Fruit fly (Drosophila melanogaster) whole organism, prepupa: ENCODE results near the gene Pdh.

ENCODE experiments used
- CG10631 ChIP-seq: fragments of 200-800 bp; sonication (Bioruptor generic); optimal IDR thresholded peaks from 2 replicates; lab custom pipeline; 2016; ENCODE audit warnings: missing biosample characterization, missing genetic modification characterization
- CG10669 ChIP-seq: fragments of 200-800 bp; sonication (Bioruptor generic); optimal IDR thresholded peaks from 3 replicates; lab custom pipeline; 2018; ENCODE audit warnings: missing biosample characterization, mild to moderate bottlenecking, missing genetic modification characterization, moderate library complexity
- CG11294 ChIP-seq: fragments of 200-800 bp; sonication (Bioruptor generic); IDR thresholded peaks from 2 replicates; pipeline ENCODE4 v1.3.6; 2022; ENCODE audit warnings: missing biosample characterization, missing genetic modification characterization
- CG11762 ChIP-seq: fragments of 200-800 bp; sonication (Bioruptor generic); optimal IDR thresholded peaks from 3 replicates; lab custom pipeline; 2016; ENCODE audit warnings: missing biosample characterization, missing genetic modification characterization; ENCODE audit not compliant: insufficient read depth
- CG15336 ChIP-seq: fragments of 200-800 bp; sonication (Bioruptor generic); IDR thresholded peaks from 2 replicates; pipeline ENCODE4 v1.3.6; 2022; ENCODE audit warnings: missing biosample characterization, missing genetic modification characterization
- CG31627 ChIP-seq: fragments of 200-800 bp; sonication (Bioruptor generic); optimal IDR thresholded peaks from 3 replicates; lab custom pipeline; 2016; ENCODE audit warnings: missing biosample characterization, missing genetic modification characterization
- CG32006 ChIP-seq: fragments of 200-800 bp; sonication (Bioruptor generic); optimal IDR thresholded peaks from 3 replicates; lab custom pipeline; 2017; ENCODE audit warnings: missing biosample characterization, mild to moderate bottlenecking, missing genetic modification characterization
- CG34406 ChIP-seq: fragments of 200-800 bp; sonication (Bioruptor generic); optimal IDR thresholded peaks from 3 replicates; lab custom pipeline; 2016; ENCODE audit warnings: missing biosample characterization, missing genetic modification characterization
- CG6163 ChIP-seq: fragments of 200-800 bp; sonication (Bioruptor generic); IDR thresholded peaks from 3 replicates; pipeline ENCODE4 v1.3.6; 2022; ENCODE audit warnings: missing biosample characterization, missing genetic modification characterization
- CG6808 ChIP-seq: fragments of 200-800 bp; sonication (Bioruptor generic); optimal IDR thresholded peaks from 3 replicates; lab custom pipeline; 2017; ENCODE audit warnings: missing biosample characterization, missing genetic modification characterization, mild to moderate bottlenecking, moderate library complexity, missing genetic modification reagents
- CG8319 ChIP-seq: fragments of 200-800 bp; sonication (Bioruptor generic); optimal IDR thresholded peaks from 3 replicates; lab custom pipeline; 2016; ENCODE audit warnings: missing biosample characterization, missing genetic modification characterization
- CG9139 ChIP-seq: fragments of 200-800 bp; sonication (Bioruptor generic); optimal IDR thresholded peaks from 3 replicates; lab custom pipeline; 2017; ENCODE audit warnings: missing biosample characterization, mild to moderate bottlenecking, missing genetic modification characterization
- Eip78C ChIP-seq: fragments of 200-800 bp; sonication (Bioruptor generic); peaks from one replicate; lab custom pipeline; 2016; ENCODE audit warnings: missing biosample characterization, missing genetic modification characterization
- Eip93F ChIP-seq: fragments of 200-800 bp; sonication (Bioruptor generic); optimal IDR thresholded peaks from 2 replicates; lab custom pipeline; 2016; ENCODE audit warnings: missing biosample characterization, mild to moderate bottlenecking, missing genetic modification characterization
- Ets96B ChIP-seq: fragments of 200-800 bp; optimal IDR thresholded peaks from 2 replicates; lab custom pipeline; 2019; ENCODE audit warnings: missing biosample characterization, mild to moderate bottlenecking, missing genetic modification characterization, moderate library complexity
- Lpt ChIP-seq: fragments of 200-800 bp; sonication (Bioruptor generic); optimal IDR thresholded peaks from 3 replicates; lab custom pipeline; 2016; ENCODE audit warnings: missing biosample characterization, missing genetic modification characterization
- OdsH ChIP-seq: fragments of 200-800 bp; sonication (Bioruptor generic); optimal IDR thresholded peaks from 3 replicates; lab custom pipeline; 2016; ENCODE audit warnings: missing biosample characterization, missing genetic modification characterization
- Sox102F ChIP-seq: fragments of 200-800 bp; sonication (Bioruptor generic); optimal IDR thresholded peaks from 2 replicates; lab custom pipeline; 2016; ENCODE audit warnings: missing biosample characterization, mild to moderate bottlenecking, missing genetic modification characterization
- Sox15 ChIP-seq: fragments of 200-800 bp; sonication (Bioruptor generic); optimal IDR thresholded peaks from 3 replicates; lab custom pipeline; 2016; ENCODE audit warnings: missing biosample characterization, missing genetic modification characterization
- acj6 ChIP-seq: fragments of 200-800 bp; sonication (Bioruptor generic); optimal IDR thresholded peaks from 3 replicates; lab custom pipeline; 2016; ENCODE audit warnings: missing biosample characterization, missing genetic modification characterization
- dsx ChIP-seq: fragments of 200-800 bp; optimal IDR thresholded peaks from 3 replicates; lab custom pipeline; 2019; ENCODE audit warnings: missing biosample characterization, mild to moderate bottlenecking, missing genetic modification characterization, moderate library complexity; ENCODE audit not compliant: poor library complexity, severe bottlenecking
- eg ChIP-seq: fragments of 200-800 bp; sonication (Bioruptor generic); IDR thresholded peaks from 3 replicates; pipeline ENCODE4 v1.3.6; 2022; ENCODE audit warnings: missing biosample characterization, missing genetic modification characterization
- fd59A ChIP-seq: fragments of 200-800 bp; sonication (Bioruptor generic); optimal IDR thresholded peaks from 2 replicates; lab custom pipeline; 2017; ENCODE audit warnings: missing biosample characterization, mild to moderate bottlenecking, missing genetic modification characterization, missing genetic modification reagents
- fd85E ChIP-seq: fragments of 200-800 bp; sonication (Bioruptor generic); optimal IDR thresholded peaks from 3 replicates; lab custom pipeline; 2016; ENCODE audit warnings: missing biosample characterization, missing genetic modification characterization
- fkh ChIP-seq: fragments of 200-800 bp; sonication (Bioruptor generic); optimal IDR thresholded peaks from 3 replicates; lab custom pipeline; 2017; ENCODE audit warnings: missing biosample characterization, mild to moderate bottlenecking, missing genetic modification characterization, moderate library complexity
- lz ChIP-seq: fragments of 200-800 bp; sonication (Bioruptor generic); optimal IDR thresholded peaks from 3 replicates; lab custom pipeline; 2016; ENCODE audit warnings: missing biosample characterization, missing genetic modification characterization
- salr ChIP-seq, 2 experiments: fragments of 200-800 bp; sonication (Bioruptor generic); optimal IDR thresholded peaks; 3 replicates each; lab custom pipeline; 2016 to 2018; ENCODE audit warnings: missing biosample characterization in 2 of 2, missing genetic modification characterization in 2 of 2, mild to moderate bottlenecking in 1 of 2
- ss ChIP-seq, 2 experiments: fragments of 200-800 bp; sonication (Bioruptor generic); optimal IDR thresholded peaks; 2 replicates in 1 of 2; 3 replicates in 1 of 2; lab custom pipeline; 2017 to 2018; ENCODE audit warnings: mild to moderate bottlenecking in 2 of 2, missing biosample characterization in 2 of 2, missing genetic modification characterization in 2 of 2, moderate library complexity in 1 of 2
- svp ChIP-seq: fragments of 200-800 bp; sonication (Bioruptor generic); peaks from one replicate; lab custom pipeline; 2016; ENCODE audit warnings: missing biosample characterization, missing genetic modification characterization
- vri ChIP-seq: fragments of 200-800 bp; sonication (Bioruptor generic); optimal IDR thresholded peaks from 3 replicates; lab custom pipeline; 2016; ENCODE audit warnings: missing biosample characterization, mild to moderate bottlenecking, missing genetic modification characterization

The Pdh gene

DNA sequence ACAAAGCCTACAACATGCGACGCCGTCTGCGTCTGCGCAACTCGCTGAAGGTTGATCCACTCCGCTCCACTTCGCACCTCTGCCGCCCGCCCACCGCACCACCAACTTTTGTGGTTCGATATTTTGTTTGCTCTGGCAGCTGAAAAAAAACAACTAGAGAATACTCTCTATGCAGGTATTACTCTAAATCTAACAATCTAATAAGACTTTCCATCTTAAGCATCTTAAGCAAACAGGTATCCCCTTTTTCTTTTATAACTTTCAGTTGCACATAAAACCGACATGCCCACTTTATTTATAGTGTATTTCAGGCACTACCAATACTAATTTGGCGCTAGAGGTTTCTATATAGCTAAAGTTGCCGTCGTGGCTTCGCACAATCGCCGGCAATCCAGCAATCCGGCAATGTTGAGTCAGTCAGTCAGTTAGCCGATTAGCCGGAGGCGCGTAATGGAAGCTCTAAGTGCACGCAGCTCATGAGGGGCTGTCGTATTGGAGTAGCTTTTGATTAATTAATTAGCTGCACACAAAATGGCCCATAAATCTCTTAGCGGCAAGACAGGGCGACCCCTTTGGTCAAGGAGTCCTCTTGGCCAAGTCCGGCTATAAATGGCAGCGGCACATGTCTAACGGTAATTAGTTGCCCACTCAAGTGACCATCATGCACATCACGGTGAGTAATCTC, 25.7 kb downstream of the Pdh start, which contains the start of gene CG13058 (continued):
- peak; percentile 40 for TF ChIP-seq CG6808
- TF ChIP-seq CG9139, result no peak
- TF ChIP-seq acj6, result peak; percentile 50
- peak; percentile 85 for TF ChIP-seq CG32006 (GFP tag; lab: Kevin White, UChicago)
- peak; percentile 62 for TF ChIP-seq CG10669 (GFP tag; lab: Kevin White, UChicago)
- peak; percentile 70 for TF ChIP-seq Eip78C (GFP tag; lab: Kevin White, UChicago)
- no peak for TF ChIP-seq lz (GFP tag; lab: Kevin White, UChicago)
- TF ChIP-seq CG31627 (GFP tag; lab: Kevin White, UChicago), result no peak
- peak; percentile 93 for TF ChIP-seq CG15336 (GFP tag; lab: Robert Waterston, UW)

DNA sequence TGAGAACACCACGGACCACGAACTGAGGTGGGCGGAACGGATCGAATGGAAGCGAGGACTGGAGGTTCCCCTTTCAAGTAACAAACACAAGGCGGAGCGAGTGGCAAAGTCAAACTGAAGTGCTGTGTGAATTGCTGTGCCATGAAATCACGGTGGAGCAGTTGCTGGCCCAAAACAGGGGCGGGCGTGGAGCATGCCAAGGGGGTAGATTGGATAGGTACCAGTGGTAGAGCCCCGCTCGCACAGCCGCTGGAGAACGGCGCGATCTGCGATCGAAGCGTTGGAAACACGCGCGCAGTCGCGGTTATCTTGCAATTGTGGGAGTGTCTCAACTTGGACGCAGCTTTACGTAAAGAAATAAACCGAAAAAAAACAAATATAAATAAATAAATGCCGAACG, 26.3 kb downstream of the Pdh start, which contains the start of gene CG13038:
CG13038 (minus strand) TSS at position 118 of the 400 bp plus-strand sequence.
- TF ChIP-seq ss (GFP tag; optimal IDR thresholded peaks at IDR 0.05; lab: Kevin White, UChicago) (peak in 1 of 2 experiments; percentile 15), CG6163 (GFP tag; lab: Robert Waterston, UW) (0 out of 3 replicates have a peak, but pooled peaks have one; percentile 27), CG6808 (no peak), CG10631 (no peak), svp (GFP tag; lab: Kevin White, UChicago) (peak; percentile 16), eg (GFP tag; lab: Robert Waterston, UW) (peak; percentile 48), fd59A (no peak)

DNA sequence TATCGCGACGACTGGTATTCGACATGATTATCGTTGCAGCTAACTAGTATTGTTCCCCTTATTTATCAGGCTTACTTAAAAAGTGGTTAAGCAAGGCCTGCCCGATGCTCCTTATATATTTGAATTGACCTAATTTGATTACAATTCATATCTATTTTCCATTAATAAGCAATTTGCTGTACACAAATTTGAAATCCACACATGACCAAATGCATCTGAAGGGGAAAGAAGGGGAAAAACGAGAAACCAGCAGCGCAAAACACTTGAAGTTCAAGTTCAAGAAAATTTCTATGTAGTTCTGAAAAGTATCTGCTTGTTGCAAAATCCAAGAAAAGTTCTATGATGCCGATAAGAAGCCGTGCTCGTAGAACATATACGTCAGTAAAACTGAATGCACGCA, 27.4 kb downstream of the Pdh start, which contains the start of the genes CG13040 and CG13039:
CG13040 (minus strand) TSS at position 101 of the 400 bp plus-strand sequence.
CG13039 (minus strand) TSS at position 106 of the 400 bp plus-strand sequence.
- TF ChIP-seq lz (GFP tag; lab: Kevin White, UChicago), result no peak
- TF ChIP-seq CG10631, result no peak
- no peak for TF ChIP-seq vri (GFP tag; lab: Kevin White, UChicago)

DNA sequence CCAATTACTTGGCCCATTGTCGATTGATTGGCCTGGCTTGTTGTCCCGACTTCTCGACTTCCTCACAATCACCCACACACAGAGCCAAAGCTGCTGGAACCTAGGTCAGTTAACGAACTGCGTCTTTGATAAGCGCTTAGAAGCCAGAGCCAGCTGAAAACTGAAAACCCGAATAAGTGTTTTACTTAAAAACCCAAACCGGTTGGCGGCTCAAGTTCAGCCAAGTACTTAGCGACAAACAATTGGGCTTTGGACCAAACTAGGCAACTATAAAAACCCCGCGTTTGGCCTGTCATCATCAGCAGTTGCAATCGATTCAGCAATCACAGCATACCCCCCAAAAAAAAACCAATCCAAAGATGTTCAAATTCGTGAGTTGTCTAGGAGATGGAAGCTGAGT, 30.7 kb downstream of the Pdh start, which contains the start of gene CG13059:
CG13059 (plus strand) TSS at position 301 of the 400 bp plus-strand sequence.
- TF ChIP-seq CG6163 (GFP tag; lab: Robert Waterston, UW) (no peak), Eip93F (GFP tag; lab: Kevin White, UChicago) (no peak), fkh (GFP tag; lab: Kevin White, UChicago) (no peak), CG6808 (no peak)

DNA sequence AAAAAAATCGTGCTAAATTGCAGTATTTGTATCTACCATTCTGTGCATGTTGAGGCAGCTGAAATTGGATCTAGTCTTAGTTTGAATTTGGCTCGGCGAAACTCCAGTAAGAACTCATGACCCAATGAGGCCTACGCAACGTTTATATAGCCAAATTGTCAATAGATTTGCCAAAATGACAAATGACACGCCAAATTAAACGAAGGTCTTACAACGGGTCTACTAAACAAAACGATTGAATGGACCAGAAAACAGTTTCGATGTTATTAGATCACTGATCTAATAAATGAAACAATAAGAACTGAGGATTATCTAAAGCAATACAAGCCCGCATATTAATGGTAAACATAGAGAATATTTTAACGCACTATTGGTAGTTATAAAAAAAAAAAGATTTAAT, 32.9 kb downstream of the Pdh start, which contains the start of gene CG42718:
CG42718 (minus strand) TSS at position 101 of the 400 bp plus-strand sequence.
- TF ChIP-seq ss (GFP tag; optimal IDR thresholded peaks at IDR 0.05; lab: Kevin White, UChicago), result no peak
- TF ChIP-seq CG8319 (GFP tag; lab: Kevin White, UChicago), result no peak
- no peak for TF ChIP-seq Ets96B (tag; lab: Kevin White, UChicago)
- TF ChIP-seq CG11294 (GFP tag; lab: Robert Waterston, UW), result no peak
- no peak for TF ChIP-seq fd85E
- no peak for TF ChIP-seq Sox15 (GFP tag; lab: Kevin White, UChicago)
- TF ChIP-seq, all 60 proteins: peak for 0

DNA sequence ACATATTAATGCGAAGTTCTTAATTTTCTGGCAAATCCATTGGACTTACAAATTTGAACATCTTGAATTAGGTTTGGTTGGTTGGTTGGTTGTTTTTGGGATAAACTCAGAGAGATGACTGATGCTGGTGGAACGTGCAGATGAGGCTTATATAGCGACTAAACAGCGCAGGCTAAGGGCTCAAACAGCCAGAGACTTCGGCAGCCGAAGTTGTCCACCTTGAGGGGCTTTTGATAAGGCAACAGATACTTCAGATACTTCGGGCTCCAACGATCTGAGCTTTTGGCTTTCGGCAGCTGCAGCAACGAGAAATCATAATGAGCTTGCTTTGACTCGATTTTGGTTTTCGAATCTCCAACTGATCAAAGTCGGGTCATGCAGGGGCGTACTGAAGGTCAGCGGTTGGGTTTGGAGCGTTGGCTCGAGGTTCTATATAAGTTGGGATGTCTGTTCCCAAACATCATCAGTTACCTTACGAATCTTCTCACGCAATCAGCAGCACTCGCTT, 34.6 kb downstream of the Pdh start, which contains the start of the genes CG13041 and CG13060:
CG13041 (minus strand) TSS at position 128 of the 508 bp plus-strand sequence.
CG13060 (plus strand) TSS at position 458 of the 508 bp plus-strand sequence.
- no peak for TF ChIP-seq OdsH (GFP tag; lab: Kevin White, UChicago)
- no peak for TF ChIP-seq salr (GFP tag; optimal IDR thresholded peaks at IDR 0.05; lab: Kevin White, UChicago)
- no peak for TF ChIP-seq fd59A
- TF ChIP-seq CG32006 (GFP tag; lab: Kevin White, UChicago), result no peak
- TF ChIP-seq CG15336 (GFP tag; lab: Robert Waterston, UW), result no peak
- TF ChIP-seq eg (GFP tag; lab: Robert Waterston, UW), result no peak
- no peak for TF ChIP-seq Lpt
- TF ChIP-seq Sox102F (GFP tag; lab: Kevin White, UChicago), result no peak
- no peak for TF ChIP-seq dsx (GFP tag; lab: Kevin White, UChicago)
- TF ChIP-seq CG11762, result no peak
- no peak for TF ChIP-seq svp (GFP tag; lab: Kevin White, UChicago)
- TF ChIP-seq CG34406, result no peak
- TF ChIP-seq, all 60 proteins: peak for 0
